Worm (Caenorhabditis elegans) whole organism, L1 larva: ENCODE measurements around the gene pfkb-1.2.
A peak's percentile ranks its signal among the peaks of the same experiment; 100 is the strongest.

Experiments
- aha-1 ChIP-seq: fragments of 150-350 bp; optimal IDR thresholded peaks from 2 replicates; lab custom pipeline; 2014; ENCODE audit warnings: missing biosample characterization, missing genetic modification characterization
- blmp-1 ChIP-seq: fragments of 150-350 bp; optimal IDR thresholded peaks from 2 replicates; lab custom pipeline; 2014; ENCODE audit warnings: missing biosample characterization, missing genetic modification characterization
- ceh-63 ChIP-seq: fragments of 200-800 bp; sonication (Bioruptor generic); optimal IDR thresholded peaks from 2 replicates; lab custom pipeline; 2018; ENCODE audit warnings: mild to moderate bottlenecking, missing genetic modification characterization, missing compliant biosample characterization
- ceh-88 ChIP-seq: fragments of 200-800 bp; sonication (Bioruptor generic); IDR thresholded peaks from 2 replicates; pipeline ENCODE4 v1.3.6; 2022; ENCODE audit warnings: missing genetic modification characterization, missing compliant biosample characterization
- ceh-90 ChIP-seq: sonication (generic microtip); optimal IDR thresholded peaks from 2 replicates; lab custom pipeline; 2016; ENCODE audit warnings: missing genetic modification characterization, missing compliant biosample characterization
- dpl-1 ChIP-seq, 3 experiments: fragments of 150-350 bp in 2 of 3; sonication (generic microtip) in 1 of 3; optimal IDR thresholded peaks; 2 replicates each; lab custom pipeline; 2014 to 2017; ENCODE audit warnings: missing biosample characterization in 3 of 3, missing genetic modification characterization in 3 of 3, missing genetic modification reagents in 3 of 3
- dsc-1 ChIP-seq: sonication (generic microtip); optimal IDR thresholded peaks from 2 replicates; lab custom pipeline; 2016; ENCODE audit warnings: mild to moderate bottlenecking, missing genetic modification characterization, missing compliant biosample characterization
- efl-1 ChIP-seq, 4 experiments: fragments of 150-350 bp; optimal IDR thresholded peaks in 3 of 4; peaks in 1 of 4; 1 replicate in 1 of 4; 2 replicates in 3 of 4; lab custom pipeline; 2014; ENCODE audit warnings: missing biosample characterization in 2 of 4, missing genetic modification characterization in 2 of 4, missing genetic modification reagents in 2 of 4
- egl-13 ChIP-seq: sonication (generic microtip); optimal IDR thresholded peaks from 2 replicates; lab custom pipeline; 2016; ENCODE audit warnings: missing genotype, missing genetic modification reagents, missing genetic modification characterization, missing compliant biosample characterization
- ets-5 ChIP-seq: fragments of 200-800 bp; sonication (Bioruptor generic); IDR thresholded peaks from 2 replicates; pipeline ENCODE4 v1.3.6; 2022; ENCODE audit warnings: missing genetic modification characterization, missing compliant biosample characterization
- fkh-10 ChIP-seq: sonication (generic microtip); optimal IDR thresholded peaks from 2 replicates; lab custom pipeline; 2017; ENCODE audit warnings: missing biosample characterization, missing genetic modification reagents, missing genetic modification characterization
- fkh-4 ChIP-seq: sonication (generic microtip); optimal IDR thresholded peaks from 2 replicates; lab custom pipeline; 2016; ENCODE audit warnings: missing compliant biosample characterization, missing genetic modification characterization, borderline replicate concordance
- fkh-8 ChIP-seq: sonication (generic microtip); optimal IDR thresholded peaks from 2 replicates; lab custom pipeline; 2016; ENCODE audit warnings: mild to moderate bottlenecking, missing genetic modification characterization, missing compliant biosample characterization
- fos-1 ChIP-seq: fragments of 150-350 bp; optimal IDR thresholded peaks from 2 replicates; lab custom pipeline; 2014; ENCODE audit warnings: missing biosample characterization, missing genetic modification characterization
- hpl-2 ChIP-seq: fragments of 150-350 bp; optimal IDR thresholded peaks from 2 replicates; lab custom pipeline; 2014; ENCODE audit warnings: missing biosample characterization, missing genetic modification reagents, missing genetic modification characterization
- jun-1 ChIP-seq: fragments of 150-350 bp; optimal IDR thresholded peaks from 2 replicates; lab custom pipeline; 2014; ENCODE audit warnings: missing biosample characterization, missing genetic modification reagents, missing genetic modification characterization
- lin-13 ChIP-seq: fragments of 150-350 bp; optimal IDR thresholded peaks from 2 replicates; lab custom pipeline; 2014; ENCODE audit warnings: missing biosample characterization, missing genetic modification reagents, missing genetic modification characterization
- lin-14 ChIP-seq: fragments of 200-800 bp; sonication (Bioruptor generic); optimal IDR thresholded peaks from 2 replicates; lab custom pipeline; 2018; ENCODE audit warnings: mild to moderate bottlenecking, missing genetic modification characterization, moderate library complexity, missing compliant biosample characterization
- lin-15B ChIP-seq: fragments of 150-350 bp; sonication (generic microtip); optimal IDR thresholded peaks from 3 replicates; lab custom pipeline; 2014; ENCODE audit warnings: missing biosample characterization, missing genetic modification characterization
- lin-39 ChIP-seq: fragments of 150-350 bp; optimal IDR thresholded peaks from 2 replicates; lab custom pipeline; 2014; ENCODE audit warnings: missing biosample characterization, missing genetic modification reagents, missing genetic modification characterization
- lsy-2 ChIP-seq, 2 experiments: fragments of 150-350 bp; optimal IDR thresholded peaks; 2 replicates each; lab custom pipeline; 2014; ENCODE audit warnings: missing biosample characterization in 2 of 2, missing genetic modification characterization in 2 of 2
- mdl-1 ChIP-seq, 2 experiments: fragments of 150-350 bp; optimal IDR thresholded peaks; 2 replicates each; lab custom pipeline; 2014 to 2017; ENCODE audit warnings: missing biosample characterization in 2 of 2, missing genetic modification characterization in 2 of 2, inconsistent platforms in 1 of 2
- nhr-12 ChIP-seq: sonication (generic microtip); optimal IDR thresholded peaks from 2 replicates; lab custom pipeline; 2017; ENCODE audit warnings: missing biosample characterization, missing genetic modification characterization
- nhr-19 ChIP-seq: fragments of 200-800 bp; sonication (Bioruptor generic); conservative IDR thresholded peaks from 2 replicates; pipeline ENCODE4 v1.3.6; 2022; ENCODE audit warnings: missing genetic modification characterization, missing compliant biosample characterization
- nhr-237 ChIP-seq: fragments of 150-350 bp; optimal IDR thresholded peaks from 2 replicates; lab custom pipeline; 2014; ENCODE audit warnings: missing biosample characterization, missing genetic modification characterization
- nhr-28 ChIP-seq: fragments of 150-350 bp; optimal IDR thresholded peaks from 2 replicates; lab custom pipeline; 2014; ENCODE audit warnings: missing biosample characterization, missing genetic modification characterization
- nhr-90 ChIP-seq: sonication (generic microtip); optimal IDR thresholded peaks from 2 replicates; lab custom pipeline; 2016; ENCODE audit warnings: mild to moderate bottlenecking, missing genetic modification characterization, missing compliant biosample characterization; ENCODE audit not compliant: poor library complexity
- pag-3 ChIP-seq: sonication (generic microtip); optimal IDR thresholded peaks from 2 replicates; lab custom pipeline; 2017; ENCODE audit warnings: missing genetic modification characterization, mild to moderate bottlenecking, missing compliant biosample characterization, antibody characterized with exemption, borderline replicate concordance; ENCODE audit not compliant: insufficient read depth
- pqm-1 ChIP-seq: sonication (generic microtip); optimal IDR thresholded peaks from 3 replicates; lab custom pipeline; 2017; ENCODE audit warnings: missing biosample characterization, missing genetic modification characterization
- rnt-1 ChIP-seq: sonication (generic microtip); optimal IDR thresholded peaks from 2 replicates; lab custom pipeline; 2016; ENCODE audit warnings: mild to moderate bottlenecking, missing genetic modification characterization, moderate library complexity, missing compliant biosample characterization
- skn-1 ChIP-seq: fragments of 150-350 bp; optimal IDR thresholded peaks from 2 replicates; lab custom pipeline; 2014; ENCODE audit warnings: missing biosample characterization, missing genetic modification characterization
- snpc-4 ChIP-seq: fragments of 150-350 bp; optimal IDR thresholded peaks from 2 replicates; lab custom pipeline; 2014; ENCODE audit warnings: missing biosample characterization, missing genetic modification characterization
- sptf-1 ChIP-seq: fragments of 150-350 bp; optimal IDR thresholded peaks from 2 replicates; lab custom pipeline; 2014; ENCODE audit warnings: missing biosample characterization, missing genetic modification characterization
- tlp-1 ChIP-seq: fragments of 150-350 bp; optimal IDR thresholded peaks from 2 replicates; lab custom pipeline; 2014; ENCODE audit warnings: missing biosample characterization, missing genetic modification characterization
- unc-130 ChIP-seq: fragments of 150-350 bp; optimal IDR thresholded peaks from 2 replicates; lab custom pipeline; 2017; ENCODE audit warnings: missing biosample characterization, missing genetic modification characterization, inconsistent platforms
- unc-30 ChIP-seq: sonication (generic microtip); optimal IDR thresholded peaks from 2 replicates; lab custom pipeline; 2017; ENCODE audit warnings: missing biosample characterization, missing genetic modification characterization
- unc-98 ChIP-seq: fragments of 200-800 bp; sonication (Bioruptor generic); IDR thresholded peaks from 2 replicates; pipeline ENCODE4 v1.3.6; 2022; ENCODE audit warnings: missing genetic modification characterization, missing compliant biosample characterization
- vab-15 ChIP-seq: sonication (generic microtip); optimal IDR thresholded peaks from 2 replicates; lab custom pipeline; 2017; ENCODE audit warnings: missing genotype, mild to moderate bottlenecking, missing genetic modification characterization, missing compliant biosample characterization
- zag-1 ChIP-seq: fragments of 150-350 bp; optimal IDR thresholded peaks from 2 replicates; lab custom pipeline; 2014; ENCODE audit warnings: missing biosample characterization, missing genetic modification characterization
- zip-4 ChIP-seq: fragments of 200-800 bp; sonication (Bioruptor generic); optimal IDR thresholded peaks from 2 replicates; lab custom pipeline; 2018; ENCODE audit warnings: mild to moderate bottlenecking, missing genetic modification characterization, moderate library complexity, missing compliant biosample characterization
- ztf-11 ChIP-seq, 2 experiments: sonication (generic microtip); optimal IDR thresholded peaks; 2 replicates each; lab custom pipeline; 2016 to 2017; ENCODE audit warnings: missing genetic modification characterization in 2 of 2, missing biosample characterization in 1 of 2, missing compliant biosample characterization in 1 of 2
- ztf-4 ChIP-seq: fragments of 150-350 bp; optimal IDR thresholded peaks from 2 replicates; lab custom pipeline; 2014; ENCODE audit warnings: missing biosample characterization, missing genetic modification characterization

The pfkb-1.2 gene

DNA sequence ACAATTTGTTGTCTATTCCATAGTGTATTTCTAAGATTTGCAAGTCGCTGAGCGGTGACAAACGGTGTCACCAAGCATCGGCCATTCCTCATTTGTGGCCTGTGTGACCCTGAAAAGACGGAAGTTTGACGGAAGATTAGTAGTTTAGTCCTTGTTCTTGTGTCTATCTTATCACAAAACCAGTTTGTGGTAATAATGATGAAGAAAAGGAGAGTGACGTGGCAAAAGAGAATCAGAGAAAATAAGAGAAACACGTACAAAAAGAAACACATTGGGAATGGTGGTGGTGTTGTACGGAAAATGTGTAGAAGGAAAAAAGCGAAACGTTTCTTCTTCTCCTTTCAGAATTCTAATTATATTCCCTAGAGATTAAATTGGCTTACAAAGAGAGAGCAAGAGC lies 2.6 kb upstream of the pfkb-1.2 start, which contains the start of gene mcu-1 (continued):
- TF ChIP-seq egl-13 (tag; lab: Kevin White, UChicago): no peak
- no peak for TF ChIP-seq hpl-2 (GFP tag; lab: Kevin White, UChicago)
- no peak for TF ChIP-seq lin-39 (tag; lab: Kevin White, UChicago)
- TF ChIP-seq nhr-28: no peak
- no peak for TF ChIP-seq fkh-4 (tag; lab: Kevin White, UChicago)
- no peak for TF ChIP-seq aha-1 (tag; lab: Kevin White, UChicago)
- no peak for TF ChIP-seq ceh-90 (tag; lab: Kevin White, UChicago)
- TF ChIP-seq unc-98 (GFP tag; lab: Robert Waterston, UW): no peak
- TF ChIP-seq ceh-63 (GFP tag; lab: Kevin White, UChicago): no peak
- peak; percentile 60 for TF ChIP-seq pag-3 (tag; lab: Kevin White, UChicago)
- no peak for TF ChIP-seq lin-15B
- no peak for TF ChIP-seq unc-30 (tag; lab: Kevin White, UChicago)
- TF ChIP-seq blmp-1 (tag; lab: Kevin White, UChicago): peak; percentile 95
- no peak for TF ChIP-seq pqm-1 (tag; lab: Kevin White, UChicago)
- TF ChIP-seq nhr-90 (tag; lab: Kevin White, UChicago): peak; percentile 34
- no peak for TF ChIP-seq sptf-1 (tag; lab: Kevin White, UChicago)
- no peak for TF ChIP-seq tlp-1 (tag; lab: Kevin White, UChicago)
- TF ChIP-seq jun-1 (tag; lab: Kevin White, UChicago): no peak
- no peak for TF ChIP-seq fkh-10 (GFP tag; lab: Kevin White, UChicago)
- no peak for TF ChIP-seq mdl-1 (tag; optimal IDR thresholded peaks at IDR 0.05; lab: Kevin White, UChicago)
- TF ChIP-seq nhr-19 (GFP tag; lab: Robert Waterston, UW): peak; percentile 17; the same call in 1 of the 2 replicates
- no peak for TF ChIP-seq ets-5 (GFP tag; lab: Robert Waterston, UW)
- TF ChIP-seq fos-1 (tag; lab: Kevin White, UChicago): no peak
- no peak for TF ChIP-seq vab-15 (tag; lab: Kevin White, UChicago)
- no peak for TF ChIP-seq ceh-88 (GFP tag; lab: Robert Waterston, UW)
- TF ChIP-seq ztf-11 (tag; optimal IDR thresholded peaks at IDR 0.05; lab: Kevin White, UChicago): no peak
- TF ChIP-seq ztf-4 (tag; lab: Kevin White, UChicago): no peak
- TF ChIP-seq lin-13: no peak
- no peak for TF ChIP-seq fkh-8 (tag; lab: Kevin White, UChicago)
- TF ChIP-seq nhr-12 (tag; lab: Kevin White, UChicago): no peak
- peak; percentile 86 for TF ChIP-seq lin-14 (GFP tag; lab: Kevin White, UChicago)
- no peak for TF ChIP-seq zag-1 (tag; lab: Kevin White, UChicago)
- TF ChIP-seq unc-130 (tag; lab: Kevin White, UChicago): no peak
- TF ChIP-seq dsc-1 (tag; lab: Kevin White, UChicago): no peak
- TF ChIP-seq snpc-4 (tag; lab: Kevin White, UChicago): no peak
- peak in 1 of 2 experiments; percentile 48 for TF ChIP-seq lsy-2 (tag; optimal IDR thresholded peaks at IDR 0.05; lab: Kevin White, UChicago)
- peak in 1 of 3 experiments; percentile 3 for TF ChIP-seq dpl-1 (GFP tag; optimal IDR thresholded peaks at IDR 0.05; lab: Kevin White, UChicago)
- TF ChIP-seq zip-4: no peak
- peak; percentile 15 for TF ChIP-seq rnt-1 (tag; lab: Kevin White, UChicago)
- no peak for TF ChIP-seq skn-1 (tag; lab: Kevin White, UChicago)
- no peak for TF ChIP-seq efl-1 (optimal IDR thresholded peaks at IDR 0.05; lab: Kevin White, UChicago)
- TF ChIP-seq efl-1 (GFP tag; optimal IDR thresholded peaks at IDR 0.05 in 1 of 2; lab: Kevin White, UChicago): peak in 1 of 2 experiments; percentile 92
- TF ChIP-seq nhr-237 (tag; lab: Kevin White, UChicago): no peak
- TF ChIP-seq, all 84 proteins: peak for 19

DNA sequence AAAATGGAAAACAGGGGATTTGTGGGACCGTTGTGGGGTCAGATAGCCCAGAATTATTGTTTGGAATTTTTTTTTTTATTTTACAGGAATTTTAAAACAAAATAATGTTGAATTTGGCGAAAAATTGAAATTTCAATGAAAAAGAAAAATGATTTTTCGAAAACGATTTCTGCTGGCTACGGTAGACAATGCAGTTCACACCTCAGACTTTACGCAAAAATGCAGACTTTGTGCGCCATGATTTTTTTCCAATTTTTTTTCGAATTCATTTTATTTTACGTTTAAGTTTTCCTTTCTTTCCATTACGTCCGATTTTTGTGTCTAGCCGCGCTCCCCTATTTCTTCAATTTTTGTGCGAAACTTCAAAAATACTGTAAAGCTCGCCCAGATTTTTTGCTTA lies 1.8 kb upstream of the pfkb-1.2 start:
- TF ChIP-seq ztf-11 (tag; optimal IDR thresholded peaks at IDR 0.05; lab: Kevin White, UChicago): no peak
- TF ChIP-seq lsy-2 (tag; optimal IDR thresholded peaks at IDR 0.05; lab: Kevin White, UChicago): peak in 1 of 2 experiments; percentile 72
